Fruit fly (Drosophila melanogaster) whole organism, adult: Measurements from ENCODE around the gene esg.

ENCODE experiments used
- CG11617 ChIP-seq: fragments of 200-800 bp; sonication (Bioruptor generic); optimal IDR thresholded peaks from 2 replicates; lab custom pipeline; 2017; ENCODE audit warnings: mild to moderate bottlenecking, missing biosample characterization, missing genetic modification reagents, missing genetic modification characterization
- CG12768 ChIP-seq: fragments of 200-800 bp; sonication (Bioruptor generic); optimal IDR thresholded peaks from 2 replicates; lab custom pipeline; 2017; ENCODE audit warnings: missing biosample characterization, missing genetic modification characterization, mild to moderate bottlenecking, moderate library complexity, missing genetic modification reagents
- CG14711 ChIP-seq: fragments of 200-800 bp; sonication (Bioruptor generic); optimal IDR thresholded peaks from 2 replicates; lab custom pipeline; 2018; ENCODE audit warnings: missing biosample characterization, mild to moderate bottlenecking, missing genetic modification characterization, moderate library complexity
- CG1620 ChIP-seq: fragments of 200-800 bp; sonication (Bioruptor generic); optimal IDR thresholded peaks from 2 replicates; lab custom pipeline; 2016; ENCODE audit warnings: missing biosample characterization, missing genetic modification characterization
- CG33017 ChIP-seq: fragments of 200-800 bp; sonication (Bioruptor generic); optimal IDR thresholded peaks from 2 replicates; lab custom pipeline; 2018; ENCODE audit warnings: missing biosample characterization, mild to moderate bottlenecking, missing genetic modification characterization, moderate library complexity
- CG5204 ChIP-seq: fragments of 200-800 bp; sonication (Bioruptor generic); optimal IDR thresholded peaks from 2 replicates; lab custom pipeline; 2016; ENCODE audit warnings: missing biosample characterization, missing genetic modification characterization
- CG7045 ChIP-seq: fragments of 200-800 bp; sonication (Bioruptor generic); optimal IDR thresholded peaks from 2 replicates; lab custom pipeline; 2017; ENCODE audit warnings: missing biosample characterization, mild to moderate bottlenecking, missing genetic modification characterization
- CG7101 ChIP-seq: fragments of 200-800 bp; sonication (Bioruptor generic); optimal IDR thresholded peaks from 2 replicates; lab custom pipeline; 2018; ENCODE audit warnings: missing biosample characterization, mild to moderate bottlenecking, missing genetic modification characterization, moderate library complexity
- Clk ChIP-seq: fragments of 200-800 bp; sonication (Bioruptor generic); optimal IDR thresholded peaks from 2 replicates; lab custom pipeline; 2017; ENCODE audit warnings: missing biosample characterization, missing genetic modification characterization
- Crg-1 ChIP-seq: fragments of 200-800 bp; sonication (Bioruptor generic); optimal IDR thresholded peaks from 2 replicates; lab custom pipeline; 2016; ENCODE audit warnings: missing biosample characterization, missing genetic modification characterization
- Hr96 ChIP-seq: fragments of 200-800 bp; sonication (Bioruptor generic); optimal IDR thresholded peaks from 2 replicates; lab custom pipeline; 2016; ENCODE audit warnings: missing biosample characterization, missing genetic modification characterization
- Mnt ChIP-seq: fragments of 200-800 bp; sonication (Bioruptor generic); optimal IDR thresholded peaks from 2 replicates; lab custom pipeline; 2016; ENCODE audit warnings: missing biosample characterization, mild to moderate bottlenecking, missing genetic modification characterization
- bab1 ChIP-seq: fragments of 200-800 bp; sonication (Bioruptor generic); optimal IDR thresholded peaks from 3 replicates; lab custom pipeline; 2019; ENCODE audit warnings: missing biosample characterization, mild to moderate bottlenecking, missing genetic modification characterization, moderate library complexity
- cic ChIP-seq: fragments of 200-800 bp; sonication (Bioruptor generic); optimal IDR thresholded peaks from 2 replicates; lab custom pipeline; 2017; ENCODE audit warnings: missing biosample characterization, mild to moderate bottlenecking, missing genetic modification characterization, moderate library complexity
- cnc ChIP-seq, 2 experiments: fragments of >200 bp; optimal IDR thresholded peaks; 2 replicates each; lab custom pipeline; 2017
- kay ChIP-seq: fragments of 200-800 bp; sonication (Bioruptor generic); peaks from one replicate; lab custom pipeline; 2016; ENCODE audit warnings: missing biosample characterization, missing genetic modification characterization, borderline replicate concordance
- ovo ChIP-seq: fragments of 200-800 bp; sonication (Bioruptor generic); optimal IDR thresholded peaks from 2 replicates; lab custom pipeline; 2016; ENCODE audit warnings: missing biosample characterization, missing genetic modification characterization
- pad ChIP-seq: fragments of 200-800 bp; sonication (Bioruptor generic); optimal IDR thresholded peaks from 3 replicates; lab custom pipeline; 2017; ENCODE audit warnings: missing biosample characterization, missing genetic modification characterization, mild to moderate bottlenecking, moderate library complexity, missing genetic modification reagents
- tj ChIP-seq: fragments of 200-800 bp; sonication (Bioruptor generic); optimal IDR thresholded peaks from 3 replicates; lab custom pipeline; 2017; ENCODE audit warnings: missing biosample characterization, mild to moderate bottlenecking, missing genetic modification characterization, moderate library complexity
- toe ChIP-seq: fragments of 200-800 bp; sonication (Bioruptor generic); optimal IDR thresholded peaks from 2 replicates; lab custom pipeline; 2016; ENCODE audit warnings: missing biosample characterization, missing genetic modification characterization

The esg gene

dm6 chr2L:15333602-15334080, at the start of gene esg:
TSS of gene esg (plus strand) at chr2L:15333866.
- peak; percentile 58 for TF ChIP-seq pad (GFP tag; lab: Kevin White, UChicago)
- peak; percentile 41 for TF ChIP-seq kay (GFP tag; lab: Kevin White, UChicago)
- peak; percentile 83 for TF ChIP-seq ovo (GFP tag; lab: Kevin White, UChicago)
- TF ChIP-seq Crg-1 (GFP tag; lab: Kevin White, UChicago), result no peak

- TF ChIP-seq CG14711 (no peak), pad (GFP tag; lab: Kevin White, UChicago) (no peak), Clk (no peak), cnc (optimal IDR thresholded peaks at IDR 0.05; lab: Kevin White, UChicago) (no peak), toe (GFP tag; lab: Kevin White, UChicago) (no peak), Mnt (GFP tag; lab: Kevin White, UChicago) (no peak), CG7101 (no peak), CG33017 (tag; lab: Kevin White, UChicago) (no peak), tj (GFP tag; lab: Kevin White, UChicago) (no peak), CG5204 (GFP tag; lab: Kevin White, UChicago) (no peak)
Observed at dm6 chr2L:15284700-15285099, 49.0 kb upstream of the esg start, which contains the start of gene CG15263. TSS of gene CG15263 (plus strand) at chr2L:15285000.

dm6 chr2L:15292139-15292538, 41.5 kb upstream of the esg start, which contains the start of gene CG15260:
TSS of gene CG15260 (minus strand) at chr2L:15292239.
- TF ChIP-seq cic (GFP tag; lab: Kevin White, UChicago), result no peak
- no peak for TF ChIP-seq CG5204 (GFP tag; lab: Kevin White, UChicago)
- TF ChIP-seq CG1620 (GFP tag; lab: Kevin White, UChicago), result no peak
- no peak for TF ChIP-seq bab1 (GFP tag; lab: Kevin White, UChicago)
- TF ChIP-seq CG7045, result no peak
- TF ChIP-seq CG7101, result no peak
- TF ChIP-seq tj (GFP tag; lab: Kevin White, UChicago), result no peak
- TF ChIP-seq CG12768 (GFP tag; lab: Kevin White, UChicago), result no peak
- TF ChIP-seq CG14711, result no peak
- no peak for TF ChIP-seq pad (GFP tag; lab: Kevin White, UChicago)
- TF ChIP-seq Hr96 (GFP tag; lab: Kevin White, UChicago), result no peak

- TF ChIP-seq cic (GFP tag; lab: Kevin White, UChicago), result no peak
- TF ChIP-seq bab1 (GFP tag; lab: Kevin White, UChicago), result no peak
- no peak for TF ChIP-seq CG14711
- TF ChIP-seq CG12768 (GFP tag; lab: Kevin White, UChicago), result no peak
- no peak for TF ChIP-seq kay (GFP tag; lab: Kevin White, UChicago)
- TF ChIP-seq pad (GFP tag; lab: Kevin White, UChicago), result no peak
Observed at dm6 chr2L:15297508-15297907, 36.2 kb upstream of the esg start, which contains the start of gene CG15262. TSS of gene CG15262 (plus strand) at chr2L:15297808.

dm6 chr2L:15301841-15302240, 31.8 kb upstream of the esg start:
- TF ChIP-seq CG12768 (GFP tag; lab: Kevin White, UChicago) (no peak), CG7101 (no peak), ovo (GFP tag; lab: Kevin White, UChicago) (no peak), Mnt (GFP tag; lab: Kevin White, UChicago) (no peak), Hr96 (GFP tag; lab: Kevin White, UChicago) (no peak), pad (GFP tag; lab: Kevin White, UChicago) (no peak), cic (GFP tag; lab: Kevin White, UChicago) (no peak), tj (GFP tag; lab: Kevin White, UChicago) (no peak), bab1 (GFP tag; lab: Kevin White, UChicago) (no peak), CG5204 (GFP tag; lab: Kevin White, UChicago) (no peak), Clk (no peak)

dm6 chr2L:15304359-15304758, 29.3 kb upstream of the esg start:
- no peak for TF ChIP-seq Mnt (GFP tag; lab: Kevin White, UChicago)

- TF ChIP-seq Hr96 (GFP tag; lab: Kevin White, UChicago), result no peak
- TF ChIP-seq Crg-1 (GFP tag; lab: Kevin White, UChicago), result no peak
- TF ChIP-seq cic (GFP tag; lab: Kevin White, UChicago), result no peak
- no peak for TF ChIP-seq CG7101
- no peak for TF ChIP-seq pad (GFP tag; lab: Kevin White, UChicago)
- no peak for TF ChIP-seq CG33017 (tag; lab: Kevin White, UChicago)
- no peak for TF ChIP-seq CG5204 (GFP tag; lab: Kevin White, UChicago)
- TF ChIP-seq Clk, result no peak
- no peak for TF ChIP-seq toe (GFP tag; lab: Kevin White, UChicago)
- TF ChIP-seq Mnt (GFP tag; lab: Kevin White, UChicago), result no peak
- no peak for TF ChIP-seq CG7045
- no peak for TF ChIP-seq cnc (optimal IDR thresholded peaks at IDR 0.05; lab: Kevin White, UChicago)
- no peak for TF ChIP-seq tj (GFP tag; lab: Kevin White, UChicago)
- TF ChIP-seq kay (GFP tag; lab: Kevin White, UChicago), result no peak
- no peak for TF ChIP-seq CG11617 (GFP tag; lab: Kevin White, UChicago)
Observed at dm6 chr2L:15306802-15307201, 26.9 kb upstream of the esg start.
